4 worm cellular contexts compared by ENCODE assay signal in the genomic region with DNA sequence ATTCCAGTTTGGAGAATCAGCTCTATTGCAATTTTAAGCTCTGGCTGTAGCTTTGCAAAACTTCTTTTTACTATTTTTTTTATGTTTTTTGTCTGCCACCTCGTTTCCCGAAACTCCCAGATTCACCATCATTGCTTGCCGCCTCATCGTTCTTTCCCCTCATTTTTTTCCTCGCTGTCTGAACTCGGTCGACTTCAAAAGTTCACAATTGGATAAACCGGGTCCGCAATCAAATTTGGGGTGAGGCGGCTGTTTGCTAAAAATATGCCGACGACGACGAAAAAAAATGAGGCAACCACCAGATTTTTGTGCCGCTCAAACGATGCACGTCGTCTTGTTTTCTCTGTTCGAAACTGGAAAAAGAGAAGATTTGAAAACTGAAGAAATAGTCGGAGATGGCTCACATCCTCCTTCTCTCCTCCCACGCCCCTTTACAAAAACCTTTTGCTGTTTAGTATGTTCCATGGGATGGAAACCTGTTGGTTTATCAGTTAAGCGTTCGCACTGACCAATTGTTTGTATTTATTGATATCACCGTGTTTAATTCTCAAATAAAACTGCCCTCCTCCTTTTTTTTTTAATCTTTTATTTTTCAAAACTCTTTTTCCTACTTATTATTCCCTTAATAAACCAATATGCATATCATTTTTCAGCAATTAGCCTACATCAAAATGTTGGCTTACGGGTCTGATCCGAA.
TF ChIP-seq lines count a peak whose summit lies in the region.

TSS of gene dop-4 (plus strand) at position 647 of the 697 bp plus-strand sequence.

TF ChIP-seq in whole organism, L1 larva, 84 proteins besides CTCF, POLR2A, EP300 and RAD21:
- TF ChIP-seq fkh-10 (GFP tag; optimal IDR thresholded peaks at IDR 0.05; lab: Kevin White, UChicago) = peak; percentile 4
- TF ChIP-seq efl-3 (GFP tag; optimal IDR thresholded peaks at IDR 0.05; lab: Kevin White, UChicago) = no peak
- TF ChIP-seq nhr-90 (tag; optimal IDR thresholded peaks at IDR 0.05; lab: Kevin White, UChicago; ENCODE audit: poor library complexity) = no peak
- no peak for TF ChIP-seq unc-98 (GFP tag; IDR thresholded peaks at IDR 0.05; lab: Robert Waterston, UW)
- no peak for TF ChIP-seq unc-130 (tag; optimal IDR thresholded peaks at IDR 0.05; lab: Kevin White, UChicago)
- TF ChIP-seq sptf-1 (tag; optimal IDR thresholded peaks at IDR 0.05; lab: Kevin White, UChicago) = no peak
- TF ChIP-seq lin-14 (GFP tag; optimal IDR thresholded peaks at IDR 0.05; lab: Kevin White, UChicago) = peak; percentile 51
- no peak for TF ChIP-seq nhr-77 (tag; optimal IDR thresholded peaks at IDR 0.05; lab: Kevin White, UChicago)
- no peak for TF ChIP-seq sox-4 (tag; optimal IDR thresholded peaks at IDR 0.05; lab: Kevin White, UChicago)
- TF ChIP-seq blmp-1 (tag; optimal IDR thresholded peaks at IDR 0.05; lab: Kevin White, UChicago) = no peak
- no peak for TF ChIP-seq dpl-1 (GFP tag; optimal IDR thresholded peaks at IDR 0.05; lab: Kevin White, UChicago)
- TF ChIP-seq nhr-85 (tag; lab: Kevin White, UChicago) = no peak

TF ChIP-seq in whole organism, L2 larva, 48 proteins besides CTCF, POLR2A, EP300 and RAD21:
- TF ChIP-seq sma-9 (GFP tag; optimal IDR thresholded peaks at IDR 0.05; lab: Kevin White, UChicago) = peak; percentile 7
- no peak for TF ChIP-seq sma-9 (tag; optimal IDR thresholded peaks at IDR 0.05; lab: Kevin White, UChicago)
- TF ChIP-seq crh-2 (tag; optimal IDR thresholded peaks at IDR 0.05; lab: Kevin White, UChicago) = no peak
- TF ChIP-seq Y55F3AM.14 (GFP tag; optimal IDR thresholded peaks at IDR 0.05; lab: Kevin White, UChicago) = no peak

TF ChIP-seq in whole organism, L4 larva, 104 proteins besides CTCF, POLR2A, EP300 and RAD21:
- TF ChIP-seq daf-16 (GFP tag; optimal IDR thresholded peaks at IDR 0.05; lab: Kevin White, UChicago) = no peak
- TF ChIP-seq daf-16 (tag; optimal IDR thresholded peaks at IDR 0.05; lab: Kevin White, UChicago) = no peak
- TF ChIP-seq aha-1 (tag; lab: Kevin White, UChicago) = peak; percentile 50

TF ChIP-seq in whole organism, late embryonic, 69 proteins besides CTCF, POLR2A, EP300 and RAD21:
- TF ChIP-seq unc-42 (tag; optimal IDR thresholded peaks at IDR 0.05; lab: Kevin White, UChicago) (peak; percentile 53), hlh-8 (tag; optimal IDR thresholded peaks at IDR 0.05; lab: Kevin White, UChicago) (no peak)

Comparison
In these comparisons a context has a peak if more than half of its experiments do, and no peak if none do; other contexts are left out.
1. Of the 29 proteins assayed by ChIP-seq in both whole organism, L4 larva and whole organism, L1 larva: peak only in whole organism, L4 larva: aha-1; only in whole organism, L1 larva: fkh-10; in both: none; in neither: 27.